Fruit fly (Drosophila melanogaster): ENCODE data around the gene CG17026.

The CG17026 gene

DNA sequence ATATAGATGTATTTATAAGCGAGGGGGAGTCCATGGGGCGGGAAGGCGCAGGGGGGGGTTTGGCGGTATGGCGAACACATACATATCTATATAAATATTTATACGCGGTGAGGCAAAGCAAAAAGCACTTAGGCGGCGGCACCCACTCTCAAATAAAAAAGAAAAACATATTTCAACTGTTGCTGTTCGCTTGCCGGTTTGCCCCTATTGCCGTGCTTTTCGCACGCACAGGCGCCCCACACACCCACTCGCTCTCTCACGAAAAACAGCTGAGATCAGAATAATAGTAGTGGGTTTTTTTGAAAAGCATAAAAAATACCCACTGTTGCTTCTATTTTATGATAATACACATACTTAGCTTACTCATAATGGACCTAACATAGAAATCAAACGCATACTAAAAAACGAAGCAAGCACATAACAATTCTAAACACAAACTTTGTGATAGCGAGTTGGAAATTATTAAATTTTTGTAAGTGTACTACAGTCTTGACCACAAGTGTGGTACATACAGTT, 26.1 kb downstream of the CG17026 start (continued):
- TF ChIP-seq rib (GFP tag; IDR thresholded peaks at IDR 0.05) (peak; percentile 63), CG31441 (GFP tag; IDR thresholded peaks at IDR 0.05) (peak; percentile 62), CG1233 (GFP tag; optimal IDR thresholded peaks at IDR 0.05) (peak; percentile 75), CG14014 (GFP tag; IDR thresholded peaks at IDR 0.05) (peak; percentile 75), ci (GFP tag; IDR thresholded peaks at IDR 0.05) (no peak), H2.0 (GFP tag; IDR thresholded peaks at IDR 0.05) (peak; percentile 51), CG1647 (GFP tag; optimal IDR thresholded peaks at IDR 0.05) (no peak), dmrt11E (tag; optimal IDR thresholded peaks at IDR 0.05) (no peak), CG15696 (tag; optimal IDR thresholded peaks at IDR 0.05) (peak; percentile 13), CG11093 (GFP tag; IDR thresholded peaks at IDR 0.05) (0 out of 3 replicates have a peak, but pooled peaks have one; percentile 63), Atf3 (GFP tag; optimal IDR thresholded peaks at IDR 0.05) (peak; percentile 37), CG7372 (GFP tag; IDR thresholded peaks at IDR 0.05) (peak; percentile 63), bigmax (GFP tag; optimal IDR thresholded peaks at IDR 0.05) (no peak), nerfin-1 (tag; optimal IDR thresholded peaks at IDR 0.05) (peak; percentile 45), D19A (tag; optimal IDR thresholded peaks at IDR 0.05) (peak; percentile 34), Sox100B (GFP tag; optimal IDR thresholded peaks at IDR 0.05) (peak; percentile 49), ranshi (GFP tag; IDR thresholded peaks at IDR 0.05) (peak; percentile 55; the same call in 1 of the 2 replicates), crol (GFP tag; IDR thresholded peaks at IDR 0.05) (peak; percentile 95), Dfd (GFP tag; optimal IDR thresholded peaks at IDR 0.05) (no peak), CG5245 (GFP tag; optimal IDR thresholded peaks at IDR 0.05) (peak; percentile 34), Ets65A (GFP tag) (no peak), vnd (GFP tag; IDR thresholded peaks at IDR 0.05; ENCODE audit: partially characterized antibody) (no peak), CG10979 (tag; optimal IDR thresholded peaks at IDR 0.05) (peak; percentile 10), ERR (GFP tag; optimal IDR thresholded peaks at IDR 0.05) (peak; percentile 72), Lpt (GFP tag; optimal IDR thresholded peaks at IDR 0.05) (no peak), CG1602 (GFP tag; optimal IDR thresholded peaks at IDR 0.05) (peak; percentile 51), wek (GFP tag; optimal IDR thresholded peaks at IDR 0.05) (no peak), Sry-δ (GFP tag; optimal IDR thresholded peaks at IDR 0.05) (peak; percentile 0), CG2875 (GFP tag; optimal IDR thresholded peaks at IDR 0.05) (peak; percentile 27), sqz (GFP tag; optimal IDR thresholded peaks at IDR 0.05) (peak; percentile 35), CG12236 (GFP tag; optimal IDR thresholded peaks at IDR 0.05) (peak; percentile 29), D19B (GFP tag; optimal IDR thresholded peaks at IDR 0.05) (peak; percentile 74), Blimp-1 (GFP tag; optimal IDR thresholded peaks at IDR 0.05) (peak; percentile 52), caup (GFP tag; optimal IDR thresholded peaks at IDR 0.05; ENCODE audit: severe bottlenecking) (peak; percentile 84), YL-1 (GFP tag; optimal IDR thresholded peaks at IDR 0.05) (peak; percentile 27), E2f1 (GFP tag; IDR thresholded peaks at IDR 0.05) (peak; percentile 53), CG8765 (GFP tag; IDR thresholded peaks at IDR 0.05) (no peak), row (GFP tag; IDR thresholded peaks at IDR 0.05) (peak; percentile 91), CG3281 (GFP tag; optimal IDR thresholded peaks at IDR 0.05) (peak; percentile 90), cato (GFP tag; optimal IDR thresholded peaks at IDR 0.05; ENCODE audit: borderline replicate concordance) (peak; percentile 19), CG8388 (GFP tag; optimal IDR thresholded peaks at IDR 0.05) (peak; percentile 49), CG3995 (GFP tag; optimal IDR thresholded peaks at IDR 0.05) (peak; percentile 50), C15 (GFP tag; IDR thresholded peaks at IDR 0.05) (0 out of 3 replicates have a peak, but pooled peaks have one; percentile 58), CG8478 (optimal IDR thresholded peaks at IDR 0.05) (no peak), CG11504 (tag; optimal IDR thresholded peaks at IDR 0.05) (peak; percentile 79), prd (optimal IDR thresholded peaks at IDR 0.05) (no peak), prd (GFP tag; IDR thresholded peaks at IDR 0.05) (peak; percentile 61), cas (GFP tag; IDR thresholded peaks at IDR 0.05) (no peak), MESR4 (GFP tag; optimal IDR thresholded peaks at IDR 0.05) (no peak), B-H2 (GFP tag; optimal IDR thresholded peaks at IDR 0.05) (peak; percentile 89), CG12219 (GFP tag; optimal IDR thresholded peaks at IDR 0.05) (peak; percentile 68)

Data from whole organism, embryonic.